Worm (Caenorhabditis elegans): ENCODE measurements around the gene C32D5.7.

Gene C32D5.7

DNA sequence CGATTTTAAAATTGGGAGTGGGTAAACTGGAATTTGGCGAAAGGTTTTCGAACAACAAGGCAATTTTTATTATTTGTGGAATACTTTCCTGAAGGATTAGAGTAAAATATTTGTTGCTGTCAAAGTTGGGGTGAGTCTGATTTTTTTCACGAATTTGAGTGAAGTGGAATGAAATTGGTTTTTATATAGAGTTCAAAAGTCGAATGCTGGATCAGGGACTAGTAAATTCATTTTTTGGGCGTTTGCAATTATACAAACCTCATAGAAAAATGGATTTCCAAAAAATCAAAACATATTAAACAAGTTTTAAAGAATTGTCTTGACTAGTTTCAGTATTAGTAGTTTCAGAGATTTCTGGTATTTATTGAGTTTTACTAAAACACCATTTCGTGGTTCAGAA lies at the start of gene C32D5.7:
Gene C32D5.7 (minus strand): TSS at position 101 of the 400 bp plus-strand sequence.
- no peak for TF ChIP-seq ceh-32 (tag; optimal IDR thresholded peaks at IDR 0.05; ENCODE audit: poor library complexity)
- no peak for TF ChIP-seq F26F4.8 (GFP tag; conservative IDR thresholded peaks at IDR 0.05)
- TF ChIP-seq nhr-28 (tag; optimal IDR thresholded peaks at IDR 0.05), result no peak
- no peak for TF ChIP-seq lim-7 (GFP tag; IDR thresholded peaks at IDR 0.05)
- no peak for TF ChIP-seq rbr-2 (tag; optimal IDR thresholded peaks at IDR 0.05)
- TF ChIP-seq dmd-8 (GFP tag; IDR thresholded peaks at IDR 0.05), result no peak

DNA sequence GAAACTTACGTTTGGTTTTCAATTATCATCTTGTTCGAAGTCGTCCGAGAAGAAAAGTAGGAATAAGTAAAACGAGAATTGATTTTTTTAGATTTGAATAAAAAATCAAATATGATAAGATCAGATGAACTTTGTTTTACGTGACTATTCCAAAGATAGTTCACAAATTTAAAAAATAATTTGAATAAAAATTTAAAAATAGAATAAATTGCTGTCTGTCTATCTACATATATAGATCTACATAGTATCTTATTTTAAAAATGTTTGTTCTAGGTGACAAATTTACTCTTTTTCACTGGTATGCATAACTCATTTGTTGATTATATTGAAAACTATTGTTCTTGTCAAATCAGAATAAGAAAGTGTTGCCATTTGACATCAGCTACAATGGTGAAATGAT lies 48.1 kb upstream of the C32D5.7 start, which contains the start of gene F58F12.2:
Gene F58F12.2 (minus strand): TSS at position 101 of the 400 bp plus-strand sequence.
- TF ChIP-seq pha-4 (GFP tag; IDR thresholded peaks at IDR 0.05), result no peak
- no peak for TF ChIP-seq pha-4 (tag; optimal IDR thresholded peaks at IDR 0.05)
- no peak for TF ChIP-seq saeg-2 (GFP tag; IDR thresholded peaks at IDR 0.05)
- no peak for TF ChIP-seq nhr-77 (tag; optimal IDR thresholded peaks at IDR 0.05)
- no peak for TF ChIP-seq dmd-9 (GFP tag; IDR thresholded peaks at IDR 0.05)
- TF ChIP-seq mep-1 (tag; optimal IDR thresholded peaks at IDR 0.05), result no peak
- TF ChIP-seq cey-2 (tag; optimal IDR thresholded peaks at IDR 0.05; ENCODE audit: borderline replicate concordance, insufficient read depth), result no peak
- no peak for TF ChIP-seq dmd-6 (GFP tag; IDR thresholded peaks at IDR 0.05)
- TF ChIP-seq unc-130 (GFP tag; optimal IDR thresholded peaks at IDR 0.05), result no peak
- no peak for TF ChIP-seq lir-3 (tag; optimal IDR thresholded peaks at IDR 0.05)
- TF ChIP-seq T20F7.1 (GFP tag; optimal IDR thresholded peaks at IDR 0.05), result no peak

DNA sequence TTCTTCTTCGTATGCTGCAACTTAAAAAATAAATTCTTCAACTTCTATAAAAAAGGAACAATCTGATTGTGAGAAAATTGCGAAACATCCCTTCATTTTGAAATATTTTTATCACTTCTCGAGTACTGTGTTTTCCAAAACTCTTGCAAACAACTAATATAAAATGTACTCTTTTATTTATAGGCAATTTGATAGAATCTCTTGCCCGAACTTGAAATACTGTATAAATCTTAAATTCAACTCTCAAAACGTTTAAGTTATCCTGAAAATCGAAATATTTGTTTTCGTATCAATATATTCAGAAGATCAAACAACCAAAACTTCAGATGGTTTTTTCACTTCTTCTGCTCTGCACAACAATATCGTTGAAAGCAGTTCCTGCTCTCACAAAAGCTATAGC lies 46.6 kb upstream of the C32D5.7 start, which contains the start of gene F58F12.4:
Gene F58F12.4 (plus strand): TSS at position 301 of the 400 bp plus-strand sequence.
- TF ChIP-seq jun-1 (tag; optimal IDR thresholded peaks at IDR 0.05) (no peak), D1046.2 (GFP tag; IDR thresholded peaks at IDR 0.05) (no peak), tra-1 (GFP tag; IDR thresholded peaks at IDR 0.05) (no peak), spr-3 (GFP tag; optimal IDR thresholded peaks at IDR 0.05) (no peak)

DNA sequence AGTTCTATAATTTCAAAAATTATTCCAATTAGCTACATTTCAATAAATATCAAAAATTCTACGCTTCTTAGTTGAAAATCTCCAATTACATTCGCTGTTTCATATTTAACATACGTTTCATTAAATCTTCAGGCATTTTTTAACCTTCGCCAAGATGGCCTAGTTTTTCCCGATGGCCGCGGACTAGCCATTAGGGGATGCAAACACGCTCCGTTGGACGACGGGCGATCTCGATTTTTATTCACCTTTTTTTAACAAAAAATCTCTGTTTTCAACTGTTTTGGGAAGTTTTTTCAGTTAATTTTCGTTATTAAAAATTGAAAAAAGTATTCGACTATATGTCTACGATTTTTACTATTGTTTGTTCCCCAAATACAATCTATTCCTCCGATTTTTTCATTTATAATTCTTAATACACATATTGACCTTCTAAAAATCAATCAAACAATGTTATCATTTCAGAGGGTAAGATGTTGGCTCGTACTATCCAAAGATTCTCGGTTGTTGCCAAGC lies 43.4 kb upstream of the C32D5.7 start, which contains the start of gene F58F12.1:
Gene F58F12.1 (plus strand): TSS at position 463 of the 513 bp plus-strand sequence.
- TF ChIP-seq daf-19 (GFP tag; conservative IDR thresholded peaks at IDR 0.05), result no peak
- no peak for TF ChIP-seq gei-8 (GFP tag; optimal IDR thresholded peaks at IDR 0.05)
- no peak for TF ChIP-seq vab-7 (GFP tag; IDR thresholded peaks at IDR 0.05)
- TF ChIP-seq ceh-28 (tag; optimal IDR thresholded peaks at IDR 0.05), result no peak
- TF ChIP-seq R02D3.7 (tag; optimal IDR thresholded peaks at IDR 0.05), result no peak
- TF ChIP-seq zip-11 (GFP tag; IDR thresholded peaks at IDR 0.05), result no peak
- no peak for TF ChIP-seq set-16 (GFP tag; IDR thresholded peaks at IDR 0.05)
- peak; percentile 55 for TF ChIP-seq nhr-28 (tag; optimal IDR thresholded peaks at IDR 0.05)
- TF ChIP-seq arid-1 (GFP tag; conservative IDR thresholded peaks at IDR 0.05), result no peak
- TF ChIP-seq ZK337.2 (GFP tag; IDR thresholded peaks at IDR 0.05), result peak; percentile 47; the same call in 1 of the 2 replicates
- peak; percentile 52 for TF ChIP-seq hlh-30 (tag; optimal IDR thresholded peaks at IDR 0.05; ENCODE audit: insufficient read depth)
- no peak for TF ChIP-seq egl-27 (tag; optimal IDR thresholded peaks at IDR 0.05)
- no peak for TF ChIP-seq tag-97 (GFP tag; IDR thresholded peaks at IDR 0.05)
- TF ChIP-seq T20F7.1 (GFP tag; optimal IDR thresholded peaks at IDR 0.05), result no peak
- no peak for TF ChIP-seq nhr-77 (tag; optimal IDR thresholded peaks at IDR 0.05)
- no peak for TF ChIP-seq ZK546.5 (tag; optimal IDR thresholded peaks at IDR 0.05)
- no peak for TF ChIP-seq zag-1 (tag; optimal IDR thresholded peaks at IDR 0.05)
- TF ChIP-seq lin-13 (GFP tag; optimal IDR thresholded peaks at IDR 0.05), result peak; percentile 43
- TF ChIP-seq dmd-6 (GFP tag; IDR thresholded peaks at IDR 0.05), result peak; percentile 14; the same call in 1 of the 2 replicates
- TF ChIP-seq rbr-2 (tag; optimal IDR thresholded peaks at IDR 0.05), result peak; percentile 38
- TF ChIP-seq nhr-11 (tag; optimal IDR thresholded peaks at IDR 0.05), result peak; percentile 21
- TF ChIP-seq mep-1 (tag; optimal IDR thresholded peaks at IDR 0.05), result peak; percentile 66
- peak; percentile 90 for TF ChIP-seq unc-130 (GFP tag; optimal IDR thresholded peaks at IDR 0.05)
- no peak for TF ChIP-seq lir-3 (tag; optimal IDR thresholded peaks at IDR 0.05)
- TF ChIP-seq ctbp-1 (GFP tag; IDR thresholded peaks at IDR 0.05), result no peak
- peak; percentile 24 for TF ChIP-seq aha-1 (tag)
- no peak for TF ChIP-seq fos-1 (tag; optimal IDR thresholded peaks at IDR 0.05)
- TF ChIP-seq mes-2 (tag; optimal IDR thresholded peaks at IDR 0.05; ENCODE audit: poor library complexity, severe bottlenecking), result peak; percentile 97
- no peak for TF ChIP-seq skn-1 (tag; optimal IDR thresholded peaks at IDR 0.05)
- TF ChIP-seq tra-1 (GFP tag; IDR thresholded peaks at IDR 0.05), result no peak
- TF ChIP-seq lin-29 (GFP tag; IDR thresholded peaks at IDR 0.05), result no peak
- TF ChIP-seq lin-39 (tag; optimal IDR thresholded peaks at IDR 0.05), result no peak
- peak in 1 of 2 experiments; percentile 81 for TF ChIP-seq lsy-2 (tag; optimal IDR thresholded peaks at IDR 0.05)
